Worm (Caenorhabditis elegans): Measurements from ENCODE around the gene sri-20.

DNA sequence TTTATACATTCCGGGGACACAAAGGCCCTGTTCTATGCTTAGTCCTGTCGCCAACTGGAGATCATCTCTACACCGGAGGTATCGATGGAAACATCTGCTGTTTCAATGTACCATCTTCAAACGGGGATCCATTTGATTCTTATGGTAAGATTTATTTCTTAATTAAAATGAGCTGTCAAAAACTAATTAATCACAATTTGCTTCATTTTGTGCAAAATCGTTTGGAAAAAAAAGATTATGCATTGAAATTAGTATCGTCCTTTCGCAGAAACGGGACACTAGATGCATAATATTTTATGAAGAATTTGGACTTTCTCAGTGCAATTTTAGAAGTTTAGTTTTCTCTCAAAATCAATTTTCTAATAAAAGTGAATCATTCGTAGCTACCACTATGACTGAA lies 4.5 kb upstream of the sri-20 start:
- TF ChIP-seq blmp-1 (tag; optimal IDR thresholded peaks at IDR 0.05) (no peak), nhr-28 (tag; optimal IDR thresholded peaks at IDR 0.05) (no peak), lin-13 (tag; optimal IDR thresholded peaks at IDR 0.05) (no peak), sptf-1 (tag; optimal IDR thresholded peaks at IDR 0.05) (no peak), nhr-12 (tag; optimal IDR thresholded peaks at IDR 0.05) (no peak), lsy-2 (tag; optimal IDR thresholded peaks at IDR 0.05) (no peak), zip-8 (tag; optimal IDR thresholded peaks at IDR 0.05) (no peak), nhr-237 (tag; optimal IDR thresholded peaks at IDR 0.05) (no peak), snpc-4 (tag; optimal IDR thresholded peaks at IDR 0.05) (no peak), elt-1 (tag; optimal IDR thresholded peaks at IDR 0.05; ENCODE audit: borderline replicate concordance, insufficient read depth) (no peak), pha-4 (tag; optimal IDR thresholded peaks at IDR 0.05) (no peak), ztf-11 (tag; optimal IDR thresholded peaks at IDR 0.05) (no peak)
